Worm (Caenorhabditis elegans) whole organism, midembryonic: ENCODE measurements around the gene C50E3.12.

Experiments used
- T22C8.4 ChIP-seq: fragments of 200-800 bp; sonication (Bioruptor generic); IDR thresholded peaks from 2 replicates; pipeline ENCODE4 v1.3.6; 2022; ENCODE audit warnings: missing genetic modification characterization, missing compliant biosample characterization
- flt-1 ChIP-seq: fragments of 200-800 bp; sonication (Bioruptor generic); IDR thresholded peaks from 2 replicates; pipeline ENCODE4 v1.3.6; 2022; ENCODE audit warnings: missing genetic modification characterization, missing compliant biosample characterization
- klf-2 ChIP-seq: fragments of 200-800 bp; sonication (Bioruptor generic); conservative IDR thresholded peaks from 2 replicates; pipeline ENCODE4 v1.3.6; 2022; ENCODE audit warnings: missing genetic modification reagents, missing genetic modification characterization, missing compliant biosample characterization
- ref-1 ChIP-seq: fragments of 200-800 bp; sonication (Bioruptor generic); conservative IDR thresholded peaks from 2 replicates; pipeline ENCODE4 v1.3.6; 2022; ENCODE audit warnings: missing genetic modification reagents, missing genetic modification characterization, missing compliant biosample characterization
- ztf-29 ChIP-seq: fragments of 200-800 bp; sonication (Bioruptor generic); IDR thresholded peaks from 2 replicates; pipeline ENCODE4 v1.3.6; 2022; ENCODE audit warnings: missing genetic modification reagents, missing genetic modification characterization, missing compliant biosample characterization

- TF ChIP-seq flt-1 (no peak), T22C8.4 (no peak), ztf-29 (GFP tag; lab: Robert Waterston, UW) (no peak), ref-1 (no peak), klf-2 (GFP tag; lab: Robert Waterston, UW) (no peak)
Measured at ce11 chrV:7634657-7635056, 12.8 kb upstream of the C50E3.12 start, which contains the start of gene srd-31.
